Fruit fly (Drosophila melanogaster): ENCODE results near the gene CG8534.

Gene CG8534

DNA sequence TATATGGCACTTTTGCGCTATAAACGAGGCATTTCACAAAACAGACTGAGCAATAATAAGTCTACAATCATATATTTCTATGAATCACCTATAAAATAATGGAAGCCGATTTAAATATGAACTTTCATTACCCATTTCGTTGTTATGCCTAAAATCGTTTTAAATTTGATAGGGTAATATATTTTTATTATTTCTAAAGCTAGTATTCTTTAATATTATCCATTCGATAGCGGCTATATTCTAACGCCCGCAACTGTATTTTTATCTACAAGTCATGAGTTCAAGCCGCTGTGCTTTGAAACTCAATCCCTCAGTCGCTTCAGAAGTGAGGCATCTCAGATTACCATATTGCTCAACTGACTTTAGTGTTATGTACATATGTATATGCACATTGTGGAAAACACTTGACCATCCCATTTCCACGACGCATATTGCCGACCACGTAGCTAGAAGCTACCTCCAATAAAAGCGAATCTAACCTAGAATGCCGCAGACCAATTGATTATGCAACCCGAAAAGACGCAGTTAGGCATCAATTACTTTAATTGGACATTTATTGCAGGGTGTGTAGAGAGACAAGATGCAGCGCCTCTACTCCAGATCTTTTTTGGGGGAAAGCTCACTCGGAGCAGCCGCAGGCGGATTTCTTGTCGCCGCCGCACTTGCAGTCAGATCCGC is 29.2 kb upstream of the CG8534 start (continued):
- no peak for TF ChIP-seq kah (GFP tag; optimal IDR thresholded peaks at IDR 0.05)
- TF ChIP-seq CG11696 (GFP tag; IDR thresholded peaks at IDR 0.05), result peak; percentile 79
- TF ChIP-seq CG6254 (GFP tag; optimal IDR thresholded peaks at IDR 0.05), result no peak
- no peak for TF ChIP-seq knrl (GFP tag; IDR thresholded peaks at IDR 0.05; ENCODE audit: partially characterized antibody)
- no peak for TF ChIP-seq prd (optimal IDR thresholded peaks at IDR 0.05)
- 0 out of 3 replicates have a peak, but pooled peaks have one; percentile 17 for TF ChIP-seq prd (GFP tag; IDR thresholded peaks at IDR 0.05)
- TF ChIP-seq phol (tag; optimal IDR thresholded peaks at IDR 0.05), result peak; percentile 16
- no peak for TF ChIP-seq sima (GFP tag; optimal IDR thresholded peaks at IDR 0.05)
- TF ChIP-seq Nf-YA (GFP tag; IDR thresholded peaks at IDR 0.05), result no peak
- TF ChIP-seq CG7745 (tag; optimal IDR thresholded peaks at IDR 0.05), result no peak
- no peak for TF ChIP-seq wor (GFP tag; IDR thresholded peaks at IDR 0.05)
- peak; percentile 1 for TF ChIP-seq D19A (tag; optimal IDR thresholded peaks at IDR 0.05)
- TF ChIP-seq nmo (GFP tag; optimal IDR thresholded peaks at IDR 0.05), result peak; percentile 5
- TF ChIP-seq CG9876 (GFP tag; optimal IDR thresholded peaks at IDR 0.05), result no peak
- TF ChIP-seq row (GFP tag; IDR thresholded peaks at IDR 0.05), result peak; percentile 41; the same call in 1 of the 3 replicates
- peak; percentile 14 for TF ChIP-seq gsb-n (tag; optimal IDR thresholded peaks at IDR 0.05)
- no peak for TF ChIP-seq E2f1 (GFP tag; IDR thresholded peaks at IDR 0.05)
- TF ChIP-seq CG11247 (GFP tag; IDR thresholded peaks at IDR 0.05), result no peak
- TF ChIP-seq CG14965 (GFP tag; optimal IDR thresholded peaks at IDR 0.05; ENCODE audit: borderline replicate concordance), result no peak
- TF ChIP-seq Hsf (GFP tag; optimal IDR thresholded peaks at IDR 0.05), result no peak
- peak; percentile 2 for TF ChIP-seq Fer1 (GFP tag; optimal IDR thresholded peaks at IDR 0.05)
- TF ChIP-seq PHDP (tag; optimal IDR thresholded peaks at IDR 0.05), result peak; percentile 26
- TF ChIP-seq Sry-δ (GFP tag; optimal IDR thresholded peaks at IDR 0.05), result no peak
- peak; percentile 34 for TF ChIP-seq dmrt99B (tag; optimal IDR thresholded peaks at IDR 0.05)
- no peak for TF ChIP-seq shn (GFP tag; optimal IDR thresholded peaks at IDR 0.05)
- peak in 1 of 2 experiments; percentile 33 for TF ChIP-seq bsh (GFP tag; optimal IDR thresholded peaks at IDR 0.05)
- peak; percentile 25 for TF ChIP-seq Sox102F (GFP tag; optimal IDR thresholded peaks at IDR 0.05)
- peak; percentile 16 for TF ChIP-seq CG12391 (tag; optimal IDR thresholded peaks at IDR 0.05)
- TF ChIP-seq CG32767 (GFP tag; IDR thresholded peaks at IDR 0.05), result no peak
- no peak for TF ChIP-seq CG9727 (GFP tag; optimal IDR thresholded peaks at IDR 0.05)
- peak; percentile 66 for TF ChIP-seq bigmax (GFP tag; optimal IDR thresholded peaks at IDR 0.05)
- TF ChIP-seq CG3995 (GFP tag; optimal IDR thresholded peaks at IDR 0.05), result no peak
- peak; percentile 39; the same call in 1 of the 2 replicates for TF ChIP-seq CG31441 (GFP tag; IDR thresholded peaks at IDR 0.05)
- TF ChIP-seq Gsc (GFP tag; IDR thresholded peaks at IDR 0.05), result no peak
- 0 out of 2 replicates have a peak, but pooled peaks have one; percentile 8 for TF ChIP-seq vvl (GFP tag; IDR thresholded peaks at IDR 0.05)
- peak; percentile 45 for TF ChIP-seq CG7556 (GFP tag; optimal IDR thresholded peaks at IDR 0.05)
- TF ChIP-seq tap (tag; optimal IDR thresholded peaks at IDR 0.05), result peak; percentile 14
- peak; percentile 21; the same call in 1 of the 2 replicates for TF ChIP-seq Bgb (GFP tag; IDR thresholded peaks at IDR 0.05; ENCODE audit: partially characterized antibody)
- peak; percentile 41 for TF ChIP-seq CG7839 (tag; optimal IDR thresholded peaks at IDR 0.05)
- peak; percentile 27 for TF ChIP-seq CG18262 (tag; optimal IDR thresholded peaks at IDR 0.05)
- peak; percentile 9 for TF ChIP-seq Dek (tag; optimal IDR thresholded peaks at IDR 0.05)
- TF ChIP-seq ttk (GFP tag; IDR thresholded peaks at IDR 0.05), result no peak
- peak; percentile 47 for TF ChIP-seq unpg (GFP tag; optimal IDR thresholded peaks at IDR 0.05)
- TF ChIP-seq slou (GFP tag; optimal IDR thresholded peaks at IDR 0.05), result no peak
- TF ChIP-seq Dref (GFP tag; IDR thresholded peaks at IDR 0.05), result no peak
- peak; percentile 6 for TF ChIP-seq Xbp1 (GFP tag; optimal IDR thresholded peaks at IDR 0.05)
- no peak for TF ChIP-seq sug (tag; optimal IDR thresholded peaks at IDR 0.05)
- peak; percentile 25 for TF ChIP-seq CG2678 (tag; optimal IDR thresholded peaks at IDR 0.05)
- TF ChIP-seq MTF-1 (GFP tag; optimal IDR thresholded peaks at IDR 0.05; ENCODE audit: borderline replicate concordance), result peak; percentile 49

Measured in whole organism, embryonic.